Worm (Caenorhabditis elegans) whole organism, L2 larva: Measurements from ENCODE around the gene wbp-11.
A peak's percentile ranks its signal among the peaks of the same experiment; 100 is the strongest.

Experiments
- R02D3.7 ChIP-seq: fragments of 150-350 bp; optimal IDR thresholded peaks from 2 replicates; lab custom pipeline; 2014; ENCODE audit warnings: missing biosample characterization, missing genetic modification characterization
- ama-1 ChIP-seq: fragments of 150-350 bp; optimal IDR thresholded peaks from 2 replicates; lab custom pipeline; 2018; ENCODE audit warnings: inconsistent platforms
- dmd-4 ChIP-seq: sonication (generic microtip); optimal IDR thresholded peaks from 2 replicates; lab custom pipeline; 2017; ENCODE audit warnings: missing biosample characterization, missing genetic modification characterization
- gmeb-1 ChIP-seq: fragments of 150-350 bp; optimal IDR thresholded peaks from 2 replicates; lab custom pipeline; 2014; ENCODE audit warnings: missing biosample characterization, missing genetic modification characterization
- lsy-2 ChIP-seq, 2 experiments: fragments of 150-350 bp in 1 of 2; sonication (generic microtip) in 1 of 2; optimal IDR thresholded peaks; 2 replicates each; lab custom pipeline; 2014 to 2017; ENCODE audit warnings: missing biosample characterization in 2 of 2, missing genetic modification characterization in 2 of 2
- snpc-4 ChIP-seq: fragments of 150-350 bp; optimal IDR thresholded peaks from 2 replicates; lab custom pipeline; 2014; ENCODE audit warnings: missing biosample characterization, missing genetic modification characterization
- zag-1 ChIP-seq: fragments of 150-350 bp; optimal IDR thresholded peaks from 2 replicates; lab custom pipeline; 2014; ENCODE audit warnings: missing biosample characterization, missing genetic modification characterization
- ztf-11 ChIP-seq: sonication (generic microtip); optimal IDR thresholded peaks from 2 replicates; lab custom pipeline; 2017; ENCODE audit warnings: missing biosample characterization, missing genetic modification characterization
- ztf-4 ChIP-seq: fragments of 150-350 bp; optimal IDR thresholded peaks from 2 replicates; lab custom pipeline; 2014; ENCODE audit warnings: missing biosample characterization, missing genetic modification characterization

ce11 chrII:10202275-10202674 is 29.6 kb downstream of the wbp-11 start:
- TF ChIP-seq ztf-4 (tag; lab: Kevin White, UChicago), result no peak
- no peak for TF ChIP-seq R02D3.7 (tag; lab: Kevin White, UChicago)
- no peak for TF ChIP-seq zag-1 (tag; lab: Kevin White, UChicago)
- TF ChIP-seq lsy-2 (tag; optimal IDR thresholded peaks at IDR 0.05; lab: Kevin White, UChicago), result peak in 1 of 2 experiments; percentile 32
- TF ChIP-seq gmeb-1 (tag; lab: Kevin White, UChicago), result no peak
- no peak for TF ChIP-seq ztf-11
- TF ChIP-seq ama-1 (lab: Kevin White, UChicago), result no peak
- TF ChIP-seq snpc-4 (tag; lab: Kevin White, UChicago), result no peak
- no peak for TF ChIP-seq dmd-4 (tag; lab: Kevin White, UChicago)
